Worm (Caenorhabditis elegans) whole organism, late embryonic: Measurements from ENCODE around the gene fbxa-208.

ENCODE experiments used
- C08G9.2 ChIP-seq: sonication (generic microtip); optimal IDR thresholded peaks from 2 replicates; lab custom pipeline; 2016; ENCODE audit warnings: mild to moderate bottlenecking, missing genetic modification characterization, moderate library complexity, missing compliant biosample characterization
- C38D4.7 ChIP-seq: fragments of 200-800 bp; sonication (Bioruptor generic); optimal IDR thresholded peaks from 2 replicates; lab custom pipeline; 2018; ENCODE audit warnings: mild to moderate bottlenecking, missing genetic modification characterization, moderate library complexity, missing compliant biosample characterization
- F13H6.1 ChIP-seq: sonication (generic microtip); optimal IDR thresholded peaks from 2 replicates; lab custom pipeline; 2016; ENCODE audit warnings: missing genetic modification characterization, missing compliant biosample characterization
- K09A11.1 ChIP-seq: sonication (generic microtip); optimal IDR thresholded peaks from 2 replicates; lab custom pipeline; 2017; ENCODE audit warnings: antibody characterized with exemption, mild to moderate bottlenecking, missing genetic modification characterization, missing compliant biosample characterization; ENCODE audit not compliant: insufficient read depth
- Y22D7AL.16 ChIP-seq: sonication (generic microtip); optimal IDR thresholded peaks from 2 replicates; lab custom pipeline; 2016; ENCODE audit warnings: missing genetic modification characterization, missing compliant biosample characterization
- ahr-1 ChIP-seq: sonication (generic microtip); optimal IDR thresholded peaks from 2 replicates; lab custom pipeline; 2016; ENCODE audit warnings: missing genetic modification characterization, missing compliant biosample characterization
- ama-1 ChIP-seq: fragments of 150-350 bp; optimal IDR thresholded peaks from 2 replicates; lab custom pipeline; 2014
- ceh-14 ChIP-seq: sonication (generic microtip); optimal IDR thresholded peaks from 2 replicates; lab custom pipeline; 2016; ENCODE audit warnings: missing genotype, missing genetic modification characterization, missing compliant biosample characterization
- ceh-22 ChIP-seq: sonication (generic microtip); optimal IDR thresholded peaks from 2 replicates; lab custom pipeline; 2017; ENCODE audit warnings: missing biosample characterization, missing genetic modification characterization
- ceh-30 ChIP-seq: fragments of 150-350 bp; optimal IDR thresholded peaks from 2 replicates; lab custom pipeline; 2014; ENCODE audit warnings: missing biosample characterization, missing genetic modification characterization
- ceh-34 ChIP-seq: sonication (generic microtip); optimal IDR thresholded peaks from 2 replicates; lab custom pipeline; 2016; ENCODE audit warnings: mild to moderate bottlenecking, missing genetic modification characterization, missing compliant biosample characterization
- ceh-48 ChIP-seq: sonication (generic microtip); optimal IDR thresholded peaks from 2 replicates; lab custom pipeline; 2016; ENCODE audit warnings: missing genetic modification characterization, inconsistent platforms, missing compliant biosample characterization
- ceh-6 ChIP-seq: fragments of 200-800 bp; sonication (Bioruptor generic); optimal IDR thresholded peaks from 2 replicates; lab custom pipeline; 2018; ENCODE audit warnings: mild to moderate bottlenecking, missing genetic modification characterization, missing compliant biosample characterization
- dmd-4 ChIP-seq: sonication (generic microtip); optimal IDR thresholded peaks from 2 replicates; lab custom pipeline; 2016; ENCODE audit warnings: borderline replicate concordance, missing genetic modification characterization, missing compliant biosample characterization
- dve-1 ChIP-seq: sonication (generic microtip); optimal IDR thresholded peaks from 2 replicates; lab custom pipeline; 2017; ENCODE audit warnings: antibody characterized with exemption, mild to moderate bottlenecking, missing genetic modification characterization, missing compliant biosample characterization
- elt-2 ChIP-seq: sonication (generic microtip); optimal IDR thresholded peaks from 2 replicates; lab custom pipeline; 2016; ENCODE audit warnings: missing genetic modification reagents, missing genetic modification characterization, missing compliant biosample characterization
- elt-4 ChIP-seq: sonication (generic microtip); optimal IDR thresholded peaks from 2 replicates; lab custom pipeline; 2016; ENCODE audit warnings: missing genetic modification characterization, missing compliant biosample characterization
- ets-4 ChIP-seq: sonication (generic microtip); optimal IDR thresholded peaks from 2 replicates; lab custom pipeline; 2016; ENCODE audit warnings: missing genetic modification characterization, missing compliant biosample characterization
- eyg-1 ChIP-seq: sonication (generic microtip); optimal IDR thresholded peaks from 2 replicates; lab custom pipeline; 2016; ENCODE audit warnings: missing genotype, missing genetic modification characterization, missing compliant biosample characterization
- fkh-10 ChIP-seq: fragments of 150-350 bp; optimal IDR thresholded peaks from 2 replicates; lab custom pipeline; 2014; ENCODE audit warnings: missing biosample characterization, missing genetic modification reagents, missing genetic modification characterization
- gmeb-2 ChIP-seq: sonication (generic microtip); optimal IDR thresholded peaks from 2 replicates; lab custom pipeline; 2016; ENCODE audit warnings: missing genetic modification characterization, inconsistent platforms, missing compliant biosample characterization
- hlh-30 ChIP-seq: sonication (generic microtip); optimal IDR thresholded peaks from 2 replicates; lab custom pipeline; 2017; ENCODE audit warnings: antibody characterized with exemption, missing genetic modification characterization, missing compliant biosample characterization; ENCODE audit not compliant: insufficient read depth
- hlh-6 ChIP-seq: sonication (generic microtip); optimal IDR thresholded peaks from 2 replicates; lab custom pipeline; 2016; ENCODE audit warnings: missing genotype, missing genetic modification characterization, missing compliant biosample characterization
- lin-11 ChIP-seq: fragments of 200-800 bp; sonication (Bioruptor generic); optimal IDR thresholded peaks from 2 replicates; lab custom pipeline; 2018; ENCODE audit warnings: mild to moderate bottlenecking, missing genetic modification characterization, missing compliant biosample characterization
- madf-2 ChIP-seq: sonication (generic microtip); optimal IDR thresholded peaks from 2 replicates; lab custom pipeline; 2017; ENCODE audit warnings: missing genetic modification characterization, missing compliant biosample characterization
- nhr-11 ChIP-seq: fragments of 150-350 bp; optimal IDR thresholded peaks from 2 replicates; lab custom pipeline; 2014; ENCODE audit warnings: missing biosample characterization, missing genetic modification characterization
- nhr-232 ChIP-seq: sonication (generic microtip); optimal IDR thresholded peaks from 2 replicates; lab custom pipeline; 2016; ENCODE audit warnings: missing genetic modification characterization, missing compliant biosample characterization
- npax-4 ChIP-seq: sonication (generic microtip); optimal IDR thresholded peaks from 2 replicates; lab custom pipeline; 2016; ENCODE audit warnings: missing genetic modification characterization, missing compliant biosample characterization
- odd-2 ChIP-seq: sonication (generic microtip); optimal IDR thresholded peaks from 2 replicates; lab custom pipeline; 2017; ENCODE audit warnings: antibody characterized with exemption, mild to moderate bottlenecking, missing genetic modification characterization, missing compliant biosample characterization
- pat-9 ChIP-seq: fragments of 200-800 bp; sonication (Bioruptor generic); optimal IDR thresholded peaks from 2 replicates; lab custom pipeline; 2018; ENCODE audit warnings: mild to moderate bottlenecking, missing genetic modification characterization, moderate library complexity, missing compliant biosample characterization
- pax-1 ChIP-seq: fragments of 150-350 bp; optimal IDR thresholded peaks from 2 replicates; lab custom pipeline; 2014; ENCODE audit warnings: missing biosample characterization, missing genetic modification characterization
- pha-2 ChIP-seq: sonication (generic microtip); optimal IDR thresholded peaks from 2 replicates; lab custom pipeline; 2017; ENCODE audit warnings: mild to moderate bottlenecking, missing genetic modification characterization, missing compliant biosample characterization
- pqm-1 ChIP-seq: sonication (generic microtip); optimal IDR thresholded peaks from 2 replicates; lab custom pipeline; 2016; ENCODE audit warnings: missing genetic modification characterization, missing compliant biosample characterization
- pros-1 ChIP-seq: fragments of 150-350 bp; optimal IDR thresholded peaks from 2 replicates; lab custom pipeline; 2014; ENCODE audit warnings: missing biosample characterization, missing genetic modification reagents, missing genetic modification characterization
- ref-2 ChIP-seq: sonication (generic microtip); optimal IDR thresholded peaks from 2 replicates; lab custom pipeline; 2016; ENCODE audit warnings: missing genetic modification characterization, missing compliant biosample characterization
- rnt-1 ChIP-seq: sonication (generic microtip); optimal IDR thresholded peaks from 2 replicates; lab custom pipeline; 2016; ENCODE audit warnings: missing genetic modification characterization, missing compliant biosample characterization
- syd-9 ChIP-seq: sonication (generic microtip); optimal IDR thresholded peaks from 2 replicates; lab custom pipeline; 2016; ENCODE audit warnings: mild to moderate bottlenecking, missing genetic modification characterization, moderate library complexity, missing compliant biosample characterization
- tbx-2 ChIP-seq: sonication (generic microtip); optimal IDR thresholded peaks from 2 replicates; lab custom pipeline; 2016; ENCODE audit warnings: missing genetic modification characterization, missing compliant biosample characterization
- tbx-7 ChIP-seq: sonication (generic microtip); optimal IDR thresholded peaks from 2 replicates; lab custom pipeline; 2016; ENCODE audit warnings: missing genotype, missing genetic modification characterization, missing compliant biosample characterization
- ttx-3 ChIP-seq: sonication (generic microtip); optimal IDR thresholded peaks from 2 replicates; lab custom pipeline; 2016; ENCODE audit warnings: missing genetic modification reagents, missing genetic modification characterization, missing compliant biosample characterization
- unc-42 ChIP-seq: sonication (generic microtip); optimal IDR thresholded peaks from 2 replicates; lab custom pipeline; 2016; ENCODE audit warnings: missing genotype, missing genetic modification characterization, missing compliant biosample characterization
- zip-5 ChIP-seq: sonication (generic microtip); optimal IDR thresholded peaks from 2 replicates; lab custom pipeline; 2016; ENCODE audit warnings: missing genetic modification characterization, missing compliant biosample characterization

fbxa-208 gene

ce11 chrIII:1293135-1293534, 36.5 kb downstream of the fbxa-208 start, which contains the start of gene fbxa-36:
Gene fbxa-36 (minus strand): TSS chrIII:1293235.
- no peak for TF ChIP-seq C08G9.2 (tag; lab: Kevin White, UChicago)
- no peak for TF ChIP-seq fkh-10 (GFP tag; lab: Kevin White, UChicago)
- no peak for TF ChIP-seq gmeb-2
- no peak for TF ChIP-seq dve-1
- no peak for TF ChIP-seq lin-11 (tag; lab: Kevin White, UChicago)
- no peak for TF ChIP-seq ceh-14
- no peak for TF ChIP-seq syd-9 (tag; lab: Kevin White, UChicago)
- TF ChIP-seq hlh-6 (tag; lab: Kevin White, UChicago): no peak
- TF ChIP-seq pax-1: no peak
- no peak for TF ChIP-seq K09A11.1 (tag; lab: Kevin White, UChicago)
- no peak for TF ChIP-seq rnt-1
- TF ChIP-seq pha-2 (tag; lab: Kevin White, UChicago): no peak
- TF ChIP-seq odd-2 (tag; lab: Kevin White, UChicago): no peak
- TF ChIP-seq, all 69 proteins: peak for 0

- TF ChIP-seq nhr-232: no peak
- peak; percentile 65 for TF ChIP-seq elt-2
- TF ChIP-seq madf-2 (tag; lab: Kevin White, UChicago): no peak
These were observed 38.6 kb downstream of the fbxa-208 start, which contains the start of gene fbxa-35 for ce11 chrIII:1295149-1295716. Gene fbxa-35 (plus strand): TSS chrIII:1295666.

- no peak for TF ChIP-seq eyg-1 (tag; lab: Kevin White, UChicago)
- TF ChIP-seq elt-4 (tag; lab: Kevin White, UChicago): no peak
- TF ChIP-seq tbx-2 (tag; lab: Kevin White, UChicago): no peak
- TF ChIP-seq ama-1 (lab: Kevin White, UChicago): no peak
- no peak for TF ChIP-seq ceh-48 (tag; lab: Kevin White, UChicago)
- no peak for TF ChIP-seq ceh-14
- TF ChIP-seq ets-4 (tag; lab: Kevin White, UChicago): no peak
- TF ChIP-seq Y22D7AL.16 (tag; lab: Kevin White, UChicago): no peak
- no peak for TF ChIP-seq ceh-30
- no peak for TF ChIP-seq unc-42 (tag; lab: Kevin White, UChicago)
- no peak for TF ChIP-seq hlh-6 (tag; lab: Kevin White, UChicago)
- no peak for TF ChIP-seq syd-9 (tag; lab: Kevin White, UChicago)
- TF ChIP-seq odd-2 (tag; lab: Kevin White, UChicago): no peak
- TF ChIP-seq zip-5: no peak
- no peak for TF ChIP-seq npax-4
- TF ChIP-seq C38D4.7: no peak
- TF ChIP-seq K09A11.1 (tag; lab: Kevin White, UChicago): no peak
- TF ChIP-seq pat-9 (tag; lab: Kevin White, UChicago): no peak
- no peak for TF ChIP-seq ref-2 (tag; lab: Kevin White, UChicago)
These were observed 41.0 kb downstream of the fbxa-208 start, which contains the start of gene fbxa-28 for ce11 chrIII:1297604-1298003. Gene fbxa-28 (plus strand): TSS chrIII:1297904.

- TF ChIP-seq F13H6.1 (tag; lab: Kevin White, UChicago): no peak
- no peak for TF ChIP-seq dmd-4
- no peak for TF ChIP-seq ceh-34 (tag; lab: Kevin White, UChicago)
- no peak for TF ChIP-seq syd-9 (tag; lab: Kevin White, UChicago)
- no peak for TF ChIP-seq ahr-1 (tag; lab: Kevin White, UChicago)
- TF ChIP-seq ceh-22 (tag; lab: Kevin White, UChicago): no peak
- no peak for TF ChIP-seq ttx-3 (tag; lab: Kevin White, UChicago)
- TF ChIP-seq npax-4: no peak
- no peak for TF ChIP-seq madf-2 (tag; lab: Kevin White, UChicago)
- TF ChIP-seq tbx-7 (tag; lab: Kevin White, UChicago): no peak
- no peak for TF ChIP-seq pros-1 (tag; lab: Kevin White, UChicago)
- no peak for TF ChIP-seq nhr-11 (tag; lab: Kevin White, UChicago)
- no peak for TF ChIP-seq elt-4 (tag; lab: Kevin White, UChicago)
- no peak for TF ChIP-seq pqm-1
- TF ChIP-seq hlh-30 (tag; lab: Kevin White, UChicago): no peak
- no peak for TF ChIP-seq ceh-6
These were observed 46.8 kb downstream of the fbxa-208 start, which contains the start of gene fbxa-75 for ce11 chrIII:1303414-1303813. Gene fbxa-75 (plus strand): TSS chrIII:1303714.
